Worm (Caenorhabditis elegans) whole organism, mixed stage, embryonic: Measurements from ENCODE around the gene nemp-1.

Experiments
- blmp-1 ChIP-seq: fragments of 150-350 bp; optimal IDR thresholded peaks from 2 replicates; lab custom pipeline; 2014; ENCODE audit warnings: missing biosample characterization, missing genetic modification characterization
- ceh-39 ChIP-seq: fragments of 150-350 bp; optimal IDR thresholded peaks from 2 replicates; lab custom pipeline; 2014; ENCODE audit warnings: missing biosample characterization, missing genetic modification characterization
- ceh-43 ChIP-seq: fragments of 200-800 bp; sonication (Bioruptor generic); optimal IDR thresholded peaks from 2 replicates; lab custom pipeline; 2018; ENCODE audit warnings: mild to moderate bottlenecking, missing genetic modification characterization, moderate library complexity, missing compliant biosample characterization
- ceh-83 ChIP-seq: fragments of 200-800 bp; sonication (Bioruptor generic); optimal IDR thresholded peaks from 2 replicates; lab custom pipeline; 2018; ENCODE audit warnings: mild to moderate bottlenecking, missing genetic modification characterization, missing compliant biosample characterization
- ces-1 ChIP-seq: fragments of 150-350 bp; optimal IDR thresholded peaks from 2 replicates; lab custom pipeline; 2014; ENCODE audit warnings: missing biosample characterization, missing genetic modification reagents, missing genetic modification characterization
- elt-3 ChIP-seq: fragments of 150-350 bp; optimal IDR thresholded peaks from 2 replicates; lab custom pipeline; 2014; ENCODE audit warnings: missing biosample characterization, missing genetic modification characterization
- flh-1 ChIP-seq: fragments of 200-800 bp; sonication (Bioruptor generic); optimal IDR thresholded peaks from 2 replicates; lab custom pipeline; 2018; ENCODE audit warnings: mild to moderate bottlenecking, missing genetic modification characterization, moderate library complexity, missing compliant biosample characterization
- lin-13 ChIP-seq: fragments of 150-350 bp; optimal IDR thresholded peaks from 2 replicates; lab custom pipeline; 2014; ENCODE audit warnings: missing biosample characterization, missing genetic modification characterization
- lin-32 ChIP-seq: fragments of 200-800 bp; sonication (Bioruptor generic); optimal IDR thresholded peaks from 2 replicates; lab custom pipeline; 2018; ENCODE audit warnings: mild to moderate bottlenecking, missing genetic modification characterization, missing compliant biosample characterization
- lsy-2 ChIP-seq: fragments of 150-350 bp; optimal IDR thresholded peaks from 2 replicates; lab custom pipeline; 2014; ENCODE audit warnings: missing biosample characterization, missing genetic modification characterization
- mab-5 ChIP-seq: fragments of 150-350 bp; optimal IDR thresholded peaks from 2 replicates; lab custom pipeline; 2014; ENCODE audit warnings: missing biosample characterization, missing genetic modification characterization
- mep-1 ChIP-seq: fragments of 150-350 bp; optimal IDR thresholded peaks from 2 replicates; lab custom pipeline; 2017; ENCODE audit warnings: missing biosample characterization, missing genetic modification reagents, missing genetic modification characterization, inconsistent platforms
- mls-2 ChIP-seq: sonication (generic microtip); optimal IDR thresholded peaks from 2 replicates; lab custom pipeline; 2016; ENCODE audit warnings: mild to moderate bottlenecking, missing genetic modification characterization, moderate library complexity, missing compliant biosample characterization
- nhr-2 ChIP-seq: fragments of 150-350 bp; optimal IDR thresholded peaks from 2 replicates; lab custom pipeline; 2014; ENCODE audit warnings: missing biosample characterization, missing genetic modification characterization
- nhr-237 ChIP-seq: fragments of 150-350 bp; optimal IDR thresholded peaks from 2 replicates; lab custom pipeline; 2014; ENCODE audit warnings: missing biosample characterization, missing genetic modification characterization
- nhr-76 ChIP-seq: sonication (generic microtip); optimal IDR thresholded peaks from 2 replicates; lab custom pipeline; 2017; ENCODE audit warnings: missing biosample characterization, missing genetic modification characterization
- sptf-1 ChIP-seq: sonication (generic microtip); optimal IDR thresholded peaks from 2 replicates; lab custom pipeline; 2017; ENCODE audit warnings: mild to moderate bottlenecking, missing genetic modification characterization, moderate library complexity, missing compliant biosample characterization
- unc-39 ChIP-seq: fragments of 150-350 bp; optimal IDR thresholded peaks from 2 replicates; lab custom pipeline; 2014; ENCODE audit warnings: missing biosample characterization, missing genetic modification characterization
- unc-62 ChIP-seq: fragments of 150-350 bp; optimal IDR thresholded peaks from 2 replicates; lab custom pipeline; 2014; ENCODE audit warnings: missing biosample characterization, missing genetic modification reagents, missing genetic modification characterization

The nemp-1 gene

DNA sequence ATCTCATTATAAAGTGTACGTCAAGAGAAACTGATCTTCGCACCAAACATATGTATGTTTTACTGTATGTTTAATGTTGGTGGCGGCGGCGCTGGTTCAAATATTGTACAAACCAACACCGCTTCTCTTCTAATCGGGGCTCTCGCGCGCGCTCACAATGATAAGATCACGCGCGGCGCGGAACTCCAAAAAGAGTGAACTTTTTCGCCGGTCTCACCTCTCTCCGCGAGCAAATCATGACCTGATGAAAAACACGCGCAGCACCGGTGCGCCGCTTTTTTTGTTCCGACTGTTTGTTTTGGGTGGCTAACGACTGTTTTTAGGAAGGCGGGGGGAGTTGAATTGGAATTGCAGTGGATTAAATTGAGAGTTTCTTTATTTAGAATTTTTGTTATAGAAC, 41.2 kb downstream of the nemp-1 start:
- TF ChIP-seq mls-2 (no peak), lin-13 (no peak), ceh-39 (tag; lab: Kevin White, UChicago) (no peak), mep-1 (no peak)

DNA sequence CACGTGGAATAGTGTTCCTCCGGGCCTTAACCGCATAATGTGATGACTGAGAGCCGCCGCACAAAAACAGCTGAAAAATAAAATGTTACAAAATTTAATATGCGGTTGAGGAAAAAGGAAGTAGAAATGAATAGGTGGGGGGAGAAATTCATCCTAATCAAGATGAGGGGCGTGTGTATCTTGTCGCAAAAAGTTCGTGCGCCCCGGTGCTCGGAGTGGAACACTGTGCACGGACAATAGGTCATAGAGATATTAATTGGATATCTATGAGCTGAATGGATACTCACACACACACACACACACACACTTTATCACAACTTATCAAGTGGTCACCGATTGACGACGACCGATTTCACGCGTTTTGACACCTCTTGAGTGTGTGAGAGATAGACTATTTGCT, 51.8 kb downstream of the nemp-1 start, which contains the start of gene T22F7.3:
Gene T22F7.3, minus strand, starts transcription at position 101 of the 400 bp plus-strand sequence.
- TF ChIP-seq nhr-237 (tag; lab: Kevin White, UChicago) (no peak), unc-62 (GFP tag; lab: Kevin White, UChicago) (no peak), lin-13 (no peak), unc-39 (no peak), nhr-2 (no peak), nhr-76 (tag; lab: Kevin White, UChicago) (no peak), elt-3 (tag; lab: Kevin White, UChicago) (no peak), sptf-1 (tag; lab: Kevin White, UChicago) (no peak), ces-1 (no peak), lin-32 (GFP tag; lab: Kevin White, UChicago) (no peak), flh-1 (no peak), mab-5 (tag; lab: Kevin White, UChicago) (no peak), ceh-83 (GFP tag; lab: Kevin White, UChicago) (no peak), lsy-2 (tag; lab: Kevin White, UChicago) (no peak), ceh-43 (GFP tag; lab: Kevin White, UChicago) (no peak), blmp-1 (tag; lab: Kevin White, UChicago) (no peak)
